Worm (Caenorhabditis elegans) whole organism, early embryonic: ENCODE measurements around the gene nurf-1.

ENCODE experiments used
- B0310.2 ChIP-seq: sonication (generic microtip); optimal IDR thresholded peaks from 2 replicates; lab custom pipeline; 2016; ENCODE audit warnings: mild to moderate bottlenecking, missing genetic modification characterization, missing compliant biosample characterization
- aly-1 ChIP-seq: sonication (generic microtip); optimal IDR thresholded peaks from 2 replicates; lab custom pipeline; 2016; ENCODE audit warnings: missing genetic modification characterization, missing compliant biosample characterization
- ama-1 ChIP-seq: fragments of 150-350 bp; optimal IDR thresholded peaks from 2 replicates; lab custom pipeline; 2014
- ceh-13 ChIP-seq: fragments of 200-800 bp; sonication (Bioruptor generic); optimal IDR thresholded peaks from 2 replicates; lab custom pipeline; 2018; ENCODE audit warnings: mild to moderate bottlenecking, missing genetic modification characterization, missing compliant biosample characterization
- ceh-36 ChIP-seq: sonication (generic microtip); optimal IDR thresholded peaks from 2 replicates; lab custom pipeline; 2016; ENCODE audit warnings: missing genetic modification characterization, inconsistent platforms, missing compliant biosample characterization
- ets-7 ChIP-seq: sonication (generic microtip); optimal IDR thresholded peaks from 2 replicates; lab custom pipeline; 2016; ENCODE audit warnings: missing genotype, missing genetic modification characterization, missing compliant biosample characterization
- flt-1 ChIP-seq: fragments of 200-800 bp; sonication (Bioruptor generic); IDR thresholded peaks from 2 replicates; pipeline ENCODE4 v1.3.6; 2022; ENCODE audit warnings: missing genetic modification characterization, missing compliant biosample characterization
- hmbx-1 ChIP-seq: sonication (generic microtip); optimal IDR thresholded peaks from 2 replicates; lab custom pipeline; 2016; ENCODE audit warnings: mild to moderate bottlenecking, missing genetic modification characterization, missing compliant biosample characterization
- hmg-4 ChIP-seq: fragments of 200-800 bp; sonication (Bioruptor generic); optimal IDR thresholded peaks from 2 replicates; lab custom pipeline; 2018; ENCODE audit warnings: mild to moderate bottlenecking, missing genetic modification characterization, missing compliant biosample characterization
- sea-1 ChIP-seq: fragments of 200-800 bp; sonication (Bioruptor generic); conservative IDR thresholded peaks from 2 replicates; pipeline ENCODE4 v1.3.6; 2022; ENCODE audit warnings: missing genetic modification characterization, missing compliant biosample characterization
- tbx-11 ChIP-seq: fragments of 200-800 bp; sonication (Bioruptor generic); IDR thresholded peaks from 2 replicates; pipeline ENCODE4 v1.3.6; 2022; ENCODE audit warnings: missing genetic modification characterization, missing compliant biosample characterization
- tbx-37 ChIP-seq: fragments of 200-800 bp; sonication (Bioruptor generic); conservative IDR thresholded peaks from 2 replicates; pipeline ENCODE4 v1.3.6; 2022; ENCODE audit warnings: missing genetic modification reagents, missing genetic modification characterization, missing compliant biosample characterization
- tra-4 ChIP-seq: sonication (generic microtip); optimal IDR thresholded peaks from 2 replicates; lab custom pipeline; 2017; ENCODE audit warnings: missing genetic modification characterization, missing compliant biosample characterization

ce11 chrII:14441144-14441543, 50.6 kb downstream of the nurf-1 start, which contains the start of gene smg-8:
- TF ChIP-seq B0310.2 (no peak), hmg-4 (no peak), tbx-37 (GFP tag; lab: Robert Waterston, UW) (no peak), ama-1 (lab: Kevin White, UChicago) (no peak), sea-1 (no peak), ceh-36 (tag; lab: Kevin White, UChicago) (no peak), tbx-11 (GFP tag; lab: Robert Waterston, UW) (no peak), ets-7 (tag; lab: Kevin White, UChicago) (no peak), flt-1 (GFP tag; lab: Robert Waterston, UW) (no peak), ceh-13 (no peak), hmbx-1 (tag; lab: Kevin White, UChicago) (no peak), aly-1 (tag; lab: Kevin White, UChicago) (no peak), tra-4 (tag; lab: Kevin White, UChicago) (no peak)
